Fruit fly (Drosophila melanogaster): ENCODE results near the gene CG10165.

Gene CG10165

DNA sequence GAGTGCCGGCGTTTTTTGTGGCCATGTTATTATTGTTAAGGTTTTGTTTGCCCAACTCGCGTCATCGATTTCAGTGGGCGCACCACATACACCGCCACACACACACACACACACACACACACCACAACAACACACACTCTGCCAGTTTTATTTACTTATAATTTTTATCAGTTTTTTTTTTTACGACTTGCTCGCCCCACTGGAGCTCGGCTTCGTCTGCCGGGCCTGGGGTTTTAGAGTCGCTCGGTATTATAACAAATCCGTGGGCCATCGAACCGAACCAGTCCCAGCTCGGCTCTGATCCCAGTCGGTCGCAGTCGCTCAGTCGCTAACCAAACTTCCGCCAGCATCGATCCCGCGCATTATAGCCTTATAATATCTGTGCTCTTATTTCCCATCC, 19.3 kb upstream of the CG10165 start (continued):
- TF ChIP-seq topi (GFP tag; optimal IDR thresholded peaks at IDR 0.05) (no peak), CG6276 (GFP tag; optimal IDR thresholded peaks at IDR 0.05) (no peak), fd59A (GFP tag; optimal IDR thresholded peaks at IDR 0.05) (no peak), CG6792 (GFP tag; optimal IDR thresholded peaks at IDR 0.05) (peak; percentile 12), pdm3 (GFP tag; optimal IDR thresholded peaks at IDR 0.05) (no peak), CG3032 (tag; optimal IDR thresholded peaks at IDR 0.05) (no peak), Eip78C (GFP tag) (peak; percentile 71), CG32006 (GFP tag; optimal IDR thresholded peaks at IDR 0.05) (no peak), CG10669 (GFP tag; optimal IDR thresholded peaks at IDR 0.05) (no peak), CG7368 (GFP tag; optimal IDR thresholded peaks at IDR 0.05) (no peak), Lpt (GFP tag; optimal IDR thresholded peaks at IDR 0.05) (peak; percentile 50), CG4318 (GFP tag; optimal IDR thresholded peaks at IDR 0.05) (no peak), eg (GFP tag; IDR thresholded peaks at IDR 0.05) (no peak; the same call in 2 of the 3 replicates), dsx (GFP tag; optimal IDR thresholded peaks at IDR 0.05; ENCODE audit: poor library complexity, severe bottlenecking) (no peak), Hr39 (GFP tag; optimal IDR thresholded peaks at IDR 0.05) (no peak), Eip75B (GFP tag; optimal IDR thresholded peaks at IDR 0.05) (peak; percentile 68), CG8119 (GFP tag; IDR thresholded peaks at IDR 0.05) (peak; percentile 60; the same call in 2 of the 3 replicates), OdsH (GFP tag; optimal IDR thresholded peaks at IDR 0.05) (no peak), CG9139 (GFP tag; optimal IDR thresholded peaks at IDR 0.05) (peak; percentile 29), dac (GFP tag; optimal IDR thresholded peaks at IDR 0.05) (no peak), CG6163 (GFP tag; IDR thresholded peaks at IDR 0.05) (no peak), CG10631 (GFP tag; optimal IDR thresholded peaks at IDR 0.05) (no peak), CG11902 (GFP tag; optimal IDR thresholded peaks at IDR 0.05) (no peak), achi (GFP tag; optimal IDR thresholded peaks at IDR 0.05) (peak; percentile 37), cyc (GFP tag; optimal IDR thresholded peaks at IDR 0.05) (no peak), Ets21C (GFP tag; optimal IDR thresholded peaks at IDR 0.05) (no peak), CG1621 (tag; optimal IDR thresholded peaks at IDR 0.05) (peak; percentile 69), acj6 (GFP tag; optimal IDR thresholded peaks at IDR 0.05) (no peak)

DNA sequence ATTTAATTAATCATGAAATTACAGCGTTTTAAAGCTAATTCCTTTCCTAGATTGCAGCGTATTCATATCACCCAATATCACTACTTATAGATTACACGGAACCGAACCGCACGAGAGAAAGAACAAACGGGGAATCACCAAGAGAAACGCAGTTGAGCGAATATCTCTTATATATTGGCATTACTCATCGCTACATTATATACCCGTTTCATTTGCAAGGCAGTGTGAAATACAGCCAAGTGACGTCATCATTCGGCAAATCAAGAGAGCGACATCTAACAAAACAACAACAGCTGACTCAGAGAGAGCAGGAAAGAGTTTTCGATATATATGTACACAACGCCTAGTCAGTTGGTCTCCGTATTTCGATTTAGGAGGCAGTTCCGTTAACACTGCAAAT, 18.1 kb upstream of the CG10165 start, which contains the start of gene Tep4:
Tep4 (plus strand) TSS at position 350 of the 400 bp plus-strand sequence.
- TF ChIP-seq eg (GFP tag; IDR thresholded peaks at IDR 0.05) (peak; percentile 30; the same call in 1 of the 3 replicates), CG34406 (GFP tag; optimal IDR thresholded peaks at IDR 0.05) (no peak), fkh (GFP tag; optimal IDR thresholded peaks at IDR 0.05) (peak; percentile 4), Sox102F (GFP tag; optimal IDR thresholded peaks at IDR 0.05) (no peak), CG15336 (GFP tag; IDR thresholded peaks at IDR 0.05) (peak; percentile 29; the same call in 1 of the 2 replicates), CG6808 (GFP tag; optimal IDR thresholded peaks at IDR 0.05) (no peak), CG1621 (tag; optimal IDR thresholded peaks at IDR 0.05) (peak; percentile 9)

DNA sequence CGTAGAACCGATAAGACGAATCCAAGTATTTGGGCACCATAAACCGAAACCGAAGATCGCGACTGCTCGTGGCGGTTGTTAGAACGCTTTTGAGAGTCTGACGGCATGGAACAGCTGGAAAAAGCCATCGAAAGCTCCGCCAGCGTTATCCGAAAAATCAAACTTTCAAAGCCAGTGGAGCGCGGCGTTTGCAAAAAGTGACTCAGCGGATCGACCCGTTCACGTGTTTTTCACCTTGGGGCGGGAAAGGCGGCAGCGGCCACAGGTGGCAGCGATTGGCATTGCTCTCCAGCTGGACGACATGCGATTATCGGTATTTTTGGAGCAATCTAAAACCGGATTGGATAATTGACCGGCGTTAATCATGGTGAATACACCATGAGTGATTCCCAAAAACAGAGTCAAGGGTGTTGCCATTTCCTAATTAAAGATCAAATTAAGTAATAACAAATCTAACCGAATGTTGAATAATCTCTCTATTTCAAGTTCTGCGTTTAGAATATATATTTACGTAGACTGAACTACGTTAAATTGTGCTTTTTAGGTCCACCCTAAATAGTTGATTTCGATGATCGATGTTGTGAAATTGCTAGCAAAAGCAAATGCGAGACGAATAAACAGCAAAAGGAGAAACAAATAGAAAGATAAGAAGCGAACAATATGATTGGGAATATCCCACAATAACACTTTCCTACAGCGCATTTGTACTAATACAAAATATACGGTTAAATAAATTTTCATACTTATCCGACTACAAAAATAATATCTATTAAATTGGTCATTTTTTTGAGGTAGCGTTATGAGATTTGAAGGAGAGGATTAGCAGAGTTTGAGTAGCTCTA, 17.0 kb upstream of the CG10165 start, which contains the start of gene CG10337:
CG10337 (minus strand) TSS at position 91 of the 842 bp plus-strand sequence.
- peak; percentile 5 for TF ChIP-seq Hr39 (GFP tag; optimal IDR thresholded peaks at IDR 0.05)
- peak; percentile 8 for TF ChIP-seq Ets96B (tag; optimal IDR thresholded peaks at IDR 0.05)
- peak; percentile 9 for TF ChIP-seq OdsH (GFP tag; optimal IDR thresholded peaks at IDR 0.05)
- TF ChIP-seq fd85E (GFP tag; optimal IDR thresholded peaks at IDR 0.05), result no peak
- peak; percentile 87 for TF ChIP-seq fkh (GFP tag; optimal IDR thresholded peaks at IDR 0.05)
- peak; percentile 13 to 15 for TF ChIP-seq ss (GFP tag; optimal IDR thresholded peaks at IDR 0.05)
- TF ChIP-seq lz (GFP tag; optimal IDR thresholded peaks at IDR 0.05), result peak; percentile 7
- TF ChIP-seq CG8319 (GFP tag; optimal IDR thresholded peaks at IDR 0.05), result no peak
- TF ChIP-seq topi (GFP tag; optimal IDR thresholded peaks at IDR 0.05), result peak; percentile 34
- peak; percentile 6 for TF ChIP-seq esn (GFP tag; optimal IDR thresholded peaks at IDR 0.05)
- TF ChIP-seq CG8632 (GFP tag; optimal IDR thresholded peaks at IDR 0.05), result peak; percentile 24
- peak; percentile 42; the same call in 1 of the 3 replicates for TF ChIP-seq CG6163 (GFP tag; IDR thresholded peaks at IDR 0.05)
- no peak for TF ChIP-seq CG10631 (GFP tag; optimal IDR thresholded peaks at IDR 0.05)
- TF ChIP-seq dsx (GFP tag; optimal IDR thresholded peaks at IDR 0.05; ENCODE audit: poor library complexity, severe bottlenecking), result peak; percentile 19
- TF ChIP-seq Eip78C (GFP tag), result peak; percentile 84
- TF ChIP-seq CG3032 (tag; optimal IDR thresholded peaks at IDR 0.05), result no peak
- TF ChIP-seq CG34406 (GFP tag; optimal IDR thresholded peaks at IDR 0.05), result peak; percentile 28
- TF ChIP-seq vri (GFP tag; optimal IDR thresholded peaks at IDR 0.05), result peak; percentile 55
- peak; percentile 38 for TF ChIP-seq Met (GFP tag; optimal IDR thresholded peaks at IDR 0.05)
- TF ChIP-seq CG1621 (tag; optimal IDR thresholded peaks at IDR 0.05), result no peak
- no peak for TF ChIP-seq CG9139 (GFP tag; optimal IDR thresholded peaks at IDR 0.05)
- TF ChIP-seq CG3919 (GFP tag; optimal IDR thresholded peaks at IDR 0.05), result peak; percentile 25
- peak; percentile 29 for TF ChIP-seq CG32006 (GFP tag; optimal IDR thresholded peaks at IDR 0.05)
- peak; percentile 52 for TF ChIP-seq CG15336 (GFP tag; IDR thresholded peaks at IDR 0.05)
- peak; percentile 44; the same call in 1 of the 3 replicates for TF ChIP-seq eg (GFP tag; IDR thresholded peaks at IDR 0.05)
- TF ChIP-seq net (GFP tag; optimal IDR thresholded peaks at IDR 0.05), result peak; percentile 17
- peak; percentile 72 for TF ChIP-seq svp (GFP tag)

Data from whole organism, prepupa.